Worm (Caenorhabditis elegans): ENCODE measurements around the gene tra-4.

ce11 chrX:2891141-2891739, 33.8 kb upstream of the tra-4 start, which contains the start of gene B0410.3:
- no peak for TF ChIP-seq klf-2 (GFP tag; conservative IDR thresholded peaks at IDR 0.05)
- no peak for TF ChIP-seq T22C8.4 (GFP tag; IDR thresholded peaks at IDR 0.05)
- no peak for TF ChIP-seq ztf-23 (GFP tag; IDR thresholded peaks at IDR 0.05)
- TF ChIP-seq med-1 (GFP tag; optimal IDR thresholded peaks at IDR 0.05; ENCODE audit: insufficient read depth) = no peak
- no peak for TF ChIP-seq ref-1 (GFP tag; conservative IDR thresholded peaks at IDR 0.05)
- TF ChIP-seq ztf-29 (GFP tag; IDR thresholded peaks at IDR 0.05) = no peak
- TF ChIP-seq flt-1 (GFP tag; IDR thresholded peaks at IDR 0.05) = no peak
- TF ChIP-seq tab-1 (GFP tag; IDR thresholded peaks at IDR 0.05) = no peak
- no peak for TF ChIP-seq cog-1 (tag; optimal IDR thresholded peaks at IDR 0.05)

All from whole organism, midembryonic.